Worm (Caenorhabditis elegans) whole organism, L1 larva: Measurements from ENCODE around the gene Y69A2AR.22.
A peak's percentile ranks its signal among the peaks of the same experiment; 100 is the strongest.

ENCODE experiments used
- C04F5.9 ChIP-seq: sonication (generic microtip); optimal IDR thresholded peaks from 2 replicates; lab custom pipeline; 2016; ENCODE audit warnings: missing genetic modification characterization, missing compliant biosample characterization
- C34B4.2 ChIP-seq: sonication (generic microtip); optimal IDR thresholded peaks from 2 replicates; lab custom pipeline; 2017; ENCODE audit warnings: mild to moderate bottlenecking, missing genetic modification characterization, missing compliant biosample characterization
- alr-1 ChIP-seq: fragments of 200-800 bp; sonication (Bioruptor generic); optimal IDR thresholded peaks from 2 replicates; lab custom pipeline; 2018; ENCODE audit warnings: borderline replicate concordance, mild to moderate bottlenecking, missing genetic modification characterization, missing compliant biosample characterization
- ama-1 ChIP-seq: fragments of 150-350 bp; optimal IDR thresholded peaks from 2 replicates; lab custom pipeline; 2014
- blmp-1 ChIP-seq: fragments of 150-350 bp; optimal IDR thresholded peaks from 2 replicates; lab custom pipeline; 2014; ENCODE audit warnings: missing biosample characterization, missing genetic modification characterization
- ceh-88 ChIP-seq: fragments of 200-800 bp; sonication (Bioruptor generic); IDR thresholded peaks from 2 replicates; pipeline ENCODE4 v1.3.6; 2022; ENCODE audit warnings: missing genetic modification characterization, missing compliant biosample characterization
- ces-1 ChIP-seq: fragments of 150-350 bp; optimal IDR thresholded peaks from 2 replicates; lab custom pipeline; 2014; ENCODE audit warnings: missing biosample characterization, missing genetic modification reagents, missing genetic modification characterization
- dpl-1 ChIP-seq, 3 experiments: fragments of 150-350 bp in 2 of 3; sonication (generic microtip) in 1 of 3; optimal IDR thresholded peaks; 2 replicates each; lab custom pipeline; 2014 to 2017; ENCODE audit warnings: missing biosample characterization in 3 of 3, missing genetic modification characterization in 3 of 3, missing genetic modification reagents in 3 of 3
- efl-1 ChIP-seq, 4 experiments: fragments of 150-350 bp; optimal IDR thresholded peaks in 3 of 4; peaks in 1 of 4; 1 replicate in 1 of 4; 2 replicates in 3 of 4; lab custom pipeline; 2014; ENCODE audit warnings: missing biosample characterization in 2 of 4, missing genetic modification characterization in 2 of 4, missing genetic modification reagents in 2 of 4
- elt-2 ChIP-seq: sonication (generic microtip); optimal IDR thresholded peaks from 2 replicates; lab custom pipeline; 2016; ENCODE audit warnings: missing genetic modification characterization, mild to moderate bottlenecking, inconsistent platforms, missing compliant biosample characterization, missing genetic modification reagents
- elt-3 ChIP-seq, 6 experiments: fragments of 150-350 bp in 1 of 6; sonication (generic microtip); optimal IDR thresholded peaks; 2 replicates each; lab custom pipeline; 2017 to 2018; ENCODE audit warnings: missing biosample characterization in 6 of 6, missing genetic modification characterization in 6 of 6, inconsistent platforms in 1 of 6
- fkh-10 ChIP-seq: sonication (generic microtip); optimal IDR thresholded peaks from 2 replicates; lab custom pipeline; 2017; ENCODE audit warnings: missing biosample characterization, missing genetic modification reagents, missing genetic modification characterization
- grh-1 ChIP-seq: fragments of 200-800 bp; sonication (Bioruptor generic); IDR thresholded peaks from 2 replicates; pipeline ENCODE4 v1.3.6; 2022; ENCODE audit warnings: missing genetic modification reagents, missing genetic modification characterization, missing compliant biosample characterization
- hlh-4 ChIP-seq: sonication (generic microtip); optimal IDR thresholded peaks from 2 replicates; lab custom pipeline; 2016; ENCODE audit warnings: mild to moderate bottlenecking, missing genetic modification characterization, missing compliant biosample characterization
- hpl-2 ChIP-seq: fragments of 150-350 bp; optimal IDR thresholded peaks from 2 replicates; lab custom pipeline; 2014; ENCODE audit warnings: missing biosample characterization, missing genetic modification reagents, missing genetic modification characterization
- lin-35 ChIP-seq, 2 experiments: fragments of 150-350 bp; optimal IDR thresholded peaks; 2 replicates each; lab custom pipeline; 2014; ENCODE audit warnings: missing biosample characterization in 2 of 2, missing genetic modification characterization in 2 of 2, missing genetic modification reagents in 2 of 2
- lin-39 ChIP-seq: fragments of 150-350 bp; optimal IDR thresholded peaks from 2 replicates; lab custom pipeline; 2014; ENCODE audit warnings: missing biosample characterization, missing genetic modification reagents, missing genetic modification characterization
- lsy-2 ChIP-seq, 2 experiments: fragments of 150-350 bp; optimal IDR thresholded peaks; 2 replicates each; lab custom pipeline; 2014; ENCODE audit warnings: missing biosample characterization in 2 of 2, missing genetic modification characterization in 2 of 2
- mab-9 ChIP-seq: fragments of 200-800 bp; sonication (Bioruptor generic); IDR thresholded peaks from 2 replicates; pipeline ENCODE4 v1.3.6; 2022; ENCODE audit warnings: missing genetic modification reagents, missing genetic modification characterization, missing compliant biosample characterization
- mdl-1 ChIP-seq, 2 experiments: fragments of 150-350 bp; optimal IDR thresholded peaks; 2 replicates each; lab custom pipeline; 2014 to 2017; ENCODE audit warnings: missing biosample characterization in 2 of 2, missing genetic modification characterization in 2 of 2, inconsistent platforms in 1 of 2
- mep-1 ChIP-seq: fragments of 150-350 bp; optimal IDR thresholded peaks from 2 replicates; lab custom pipeline; 2014; ENCODE audit warnings: missing biosample characterization, missing genetic modification characterization
- nhr-11 ChIP-seq: fragments of 150-350 bp; optimal IDR thresholded peaks from 2 replicates; lab custom pipeline; 2014; ENCODE audit warnings: missing biosample characterization, missing genetic modification characterization
- nhr-19 ChIP-seq: fragments of 200-800 bp; sonication (Bioruptor generic); conservative IDR thresholded peaks from 2 replicates; pipeline ENCODE4 v1.3.6; 2022; ENCODE audit warnings: missing genetic modification characterization, missing compliant biosample characterization
- nhr-47 ChIP-seq: sonication (generic microtip); optimal IDR thresholded peaks from 2 replicates; lab custom pipeline; 2016; ENCODE audit warnings: mild to moderate bottlenecking, missing genetic modification characterization, moderate library complexity, missing compliant biosample characterization
- nhr-71 ChIP-seq: sonication (generic microtip); optimal IDR thresholded peaks from 2 replicates; lab custom pipeline; 2016; ENCODE audit warnings: mild to moderate bottlenecking, missing genetic modification characterization, moderate library complexity, missing compliant biosample characterization
- pag-3 ChIP-seq: sonication (generic microtip); optimal IDR thresholded peaks from 2 replicates; lab custom pipeline; 2017; ENCODE audit warnings: missing genetic modification characterization, mild to moderate bottlenecking, missing compliant biosample characterization, antibody characterized with exemption, borderline replicate concordance; ENCODE audit not compliant: insufficient read depth
- pax-3 ChIP-seq: fragments of 200-800 bp; sonication (Bioruptor generic); optimal IDR thresholded peaks from 2 replicates; lab custom pipeline; 2018; ENCODE audit warnings: mild to moderate bottlenecking, missing genetic modification characterization, moderate library complexity, missing compliant biosample characterization
- pqm-1 ChIP-seq: sonication (generic microtip); optimal IDR thresholded peaks from 3 replicates; lab custom pipeline; 2017; ENCODE audit warnings: missing biosample characterization, missing genetic modification characterization
- skn-1 ChIP-seq: fragments of 150-350 bp; optimal IDR thresholded peaks from 2 replicates; lab custom pipeline; 2014; ENCODE audit warnings: missing biosample characterization, missing genetic modification characterization
- snpc-4 ChIP-seq: fragments of 150-350 bp; optimal IDR thresholded peaks from 2 replicates; lab custom pipeline; 2014; ENCODE audit warnings: missing biosample characterization, missing genetic modification characterization
- snu-23 ChIP-seq: sonication (generic microtip); optimal IDR thresholded peaks from 2 replicates; lab custom pipeline; 2016; ENCODE audit warnings: missing genetic modification characterization, missing compliant biosample characterization
- sox-4 ChIP-seq: sonication (generic microtip); optimal IDR thresholded peaks from 2 replicates; lab custom pipeline; 2016; ENCODE audit warnings: missing genetic modification characterization, missing compliant biosample characterization
- sptf-1 ChIP-seq: fragments of 150-350 bp; optimal IDR thresholded peaks from 2 replicates; lab custom pipeline; 2014; ENCODE audit warnings: missing biosample characterization, missing genetic modification characterization
- sup-37 ChIP-seq: fragments of 200-800 bp; sonication (Bioruptor generic); optimal IDR thresholded peaks from 2 replicates; lab custom pipeline; 2018; ENCODE audit warnings: mild to moderate bottlenecking, missing genetic modification characterization, missing compliant biosample characterization
- unc-130 ChIP-seq: fragments of 150-350 bp; optimal IDR thresholded peaks from 2 replicates; lab custom pipeline; 2017; ENCODE audit warnings: missing biosample characterization, missing genetic modification characterization, inconsistent platforms
- unc-30 ChIP-seq: sonication (generic microtip); optimal IDR thresholded peaks from 2 replicates; lab custom pipeline; 2017; ENCODE audit warnings: missing biosample characterization, missing genetic modification characterization
- unc-62 ChIP-seq: fragments of 150-350 bp; optimal IDR thresholded peaks from 2 replicates; lab custom pipeline; 2014; ENCODE audit warnings: missing biosample characterization, missing genetic modification reagents, missing genetic modification characterization
- unc-86 ChIP-seq: sonication (generic microtip); optimal IDR thresholded peaks from 2 replicates; lab custom pipeline; 2016; ENCODE audit warnings: missing genetic modification characterization, missing compliant biosample characterization
- unc-98 ChIP-seq: fragments of 200-800 bp; sonication (Bioruptor generic); IDR thresholded peaks from 2 replicates; pipeline ENCODE4 v1.3.6; 2022; ENCODE audit warnings: missing genetic modification characterization, missing compliant biosample characterization
- vab-15 ChIP-seq: sonication (generic microtip); optimal IDR thresholded peaks from 2 replicates; lab custom pipeline; 2017; ENCODE audit warnings: missing genotype, mild to moderate bottlenecking, missing genetic modification characterization, missing compliant biosample characterization
- xbp-1 ChIP-seq: sonication (generic microtip); optimal IDR thresholded peaks from 2 replicates; lab custom pipeline; 2016; ENCODE audit warnings: missing genetic modification characterization, missing compliant biosample characterization
- zag-1 ChIP-seq: fragments of 150-350 bp; optimal IDR thresholded peaks from 2 replicates; lab custom pipeline; 2014; ENCODE audit warnings: missing biosample characterization, missing genetic modification characterization
- zip-4 ChIP-seq: fragments of 200-800 bp; sonication (Bioruptor generic); optimal IDR thresholded peaks from 2 replicates; lab custom pipeline; 2018; ENCODE audit warnings: mild to moderate bottlenecking, missing genetic modification characterization, moderate library complexity, missing compliant biosample characterization
- ztf-11 ChIP-seq, 2 experiments: sonication (generic microtip); optimal IDR thresholded peaks; 2 replicates each; lab custom pipeline; 2016 to 2017; ENCODE audit warnings: missing genetic modification characterization in 2 of 2, missing biosample characterization in 1 of 2, missing compliant biosample characterization in 1 of 2
- ztf-4 ChIP-seq: fragments of 150-350 bp; optimal IDR thresholded peaks from 2 replicates; lab custom pipeline; 2014; ENCODE audit warnings: missing biosample characterization, missing genetic modification characterization

Y69A2AR.22 gene

ce11 chrIV:2495118-2495785 lies 12.5 kb downstream of the Y69A2AR.22 start, which contains the start of the genes ccdc-12 and Y69A2AR.18 (continued):
- TF ChIP-seq elt-3 (tag; optimal IDR thresholded peaks at IDR 0.05; lab: Kevin White, UChicago): peak in 1 of 6 experiments; percentile 53
- TF ChIP-seq C04F5.9 (tag; lab: Kevin White, UChicago): no peak
- TF ChIP-seq xbp-1 (tag; lab: Kevin White, UChicago): peak; percentile 60
- no peak for TF ChIP-seq zip-4 (GFP tag; lab: Kevin White, UChicago)
- TF ChIP-seq pqm-1 (tag; lab: Kevin White, UChicago): no peak
- TF ChIP-seq ztf-4 (tag; lab: Kevin White, UChicago): no peak
- no peak for TF ChIP-seq pag-3 (tag; lab: Kevin White, UChicago)
- no peak for TF ChIP-seq unc-30 (tag; lab: Kevin White, UChicago)
- TF ChIP-seq nhr-71 (tag; lab: Kevin White, UChicago): peak; percentile 76
- no peak for TF ChIP-seq ztf-11 (tag; optimal IDR thresholded peaks at IDR 0.05; lab: Kevin White, UChicago)
- peak in 1 of 2 experiments; percentile 55 for TF ChIP-seq mdl-1 (tag; optimal IDR thresholded peaks at IDR 0.05; lab: Kevin White, UChicago)
- no peak for TF ChIP-seq vab-15 (tag; lab: Kevin White, UChicago)
- TF ChIP-seq grh-1 (GFP tag; lab: Robert Waterston, UW): no peak
- TF ChIP-seq nhr-47 (tag; lab: Kevin White, UChicago): peak; percentile 76
- no peak for TF ChIP-seq lin-39
- no peak for TF ChIP-seq blmp-1 (tag; lab: Kevin White, UChicago)
- no peak for TF ChIP-seq pax-3
- peak; percentile 75 for TF ChIP-seq snu-23 (GFP tag; lab: Kevin White, UChicago)
- TF ChIP-seq unc-98 (GFP tag; lab: Robert Waterston, UW): no peak
- TF ChIP-seq alr-1: no peak
- peak; percentile 56 for TF ChIP-seq nhr-19 (GFP tag; lab: Robert Waterston, UW)
- no peak for TF ChIP-seq mab-9 (GFP tag; lab: Robert Waterston, UW)
- TF ChIP-seq hlh-4 (tag; lab: Kevin White, UChicago): no peak
- TF ChIP-seq ceh-88 (GFP tag; lab: Robert Waterston, UW): no peak
- no peak for TF ChIP-seq sox-4 (tag; lab: Kevin White, UChicago)
- TF ChIP-seq dpl-1 (GFP tag; optimal IDR thresholded peaks at IDR 0.05; lab: Kevin White, UChicago): peak; percentile 64 to 78 (median 72)
- peak; percentile 74 to 82 for TF ChIP-seq lin-35 (GFP tag; optimal IDR thresholded peaks at IDR 0.05; lab: Kevin White, UChicago)
- no peak for TF ChIP-seq unc-62 (GFP tag; lab: Kevin White, UChicago)
- TF ChIP-seq sptf-1 (tag; lab: Kevin White, UChicago): no peak
- peak; percentile 54 for TF ChIP-seq mep-1 (tag; lab: Kevin White, UChicago)
- TF ChIP-seq lsy-2 (tag; optimal IDR thresholded peaks at IDR 0.05; lab: Kevin White, UChicago): peak; percentile 98
- peak; percentile 77 to 84 for TF ChIP-seq efl-1 (optimal IDR thresholded peaks at IDR 0.05; lab: Kevin White, UChicago)
- peak; percentile 75 to 97 for TF ChIP-seq efl-1 (GFP tag; optimal IDR thresholded peaks at IDR 0.05 in 1 of 2; lab: Kevin White, UChicago)
- no peak for TF ChIP-seq elt-2 (tag; lab: Kevin White, UChicago)
- TF ChIP-seq unc-86 (tag; lab: Kevin White, UChicago): peak; percentile 48
- TF ChIP-seq sup-37: no peak
- peak; percentile 11 for TF ChIP-seq snpc-4
- no peak for TF ChIP-seq C34B4.2
- no peak for TF ChIP-seq zag-1 (tag; lab: Kevin White, UChicago)
- TF ChIP-seq nhr-11: no peak

- TF ChIP-seq ces-1 (GFP tag; lab: Kevin White, UChicago) (no peak), sox-4 (tag; lab: Kevin White, UChicago) (no peak), mab-9 (GFP tag; lab: Robert Waterston, UW) (no peak), skn-1 (tag; lab: Kevin White, UChicago) (no peak), ama-1 (lab: Kevin White, UChicago) (no peak), pqm-1 (tag; lab: Kevin White, UChicago) (no peak), unc-130 (tag; lab: Kevin White, UChicago) (no peak), hpl-2 (GFP tag; lab: Kevin White, UChicago) (no peak), fkh-10 (GFP tag; lab: Kevin White, UChicago) (no peak), nhr-11 (no peak), xbp-1 (tag; lab: Kevin White, UChicago) (no peak), lin-35 (GFP tag; optimal IDR thresholded peaks at IDR 0.05; lab: Kevin White, UChicago) (no peak)
- TF ChIP-seq, all 84 proteins: peak for 0
Observed at ce11 chrIV:2488520-2488919, 19.2 kb downstream of the Y69A2AR.22 start, which contains the start of gene Y69A2AR.19. Y69A2AR.19 (plus strand) TSS chrIV:2488820.
